Fruit fly (Drosophila melanogaster) whole organism, embryonic: ENCODE data around the gene CG34427.

Experiments
- CG8478 ChIP-seq: fragments of >200 bp; optimal IDR thresholded peaks from 2 replicates; lab custom pipeline; 2018
- Opbp ChIP-seq: fragments of 200-800 bp; sonication (Bioruptor generic); IDR thresholded peaks from 3 replicates; pipeline ENCODE4 v1.3.6; 2022; ENCODE audit warnings: missing biosample characterization, missing genetic modification characterization; ENCODE audit not compliant: partially characterized antibody
- emc ChIP-seq: fragments of 200-800 bp; sonication (Bioruptor generic); optimal IDR thresholded peaks from 2 replicates; lab custom pipeline; 2016; ENCODE audit warnings: missing biosample characterization, missing genetic modification characterization
- wor ChIP-seq: fragments of 200-800 bp; sonication (Bioruptor generic); IDR thresholded peaks from 2 replicates; pipeline ENCODE4 v1.3.6; 2022; ENCODE audit warnings: missing biosample characterization, missing genetic modification characterization

DNA sequence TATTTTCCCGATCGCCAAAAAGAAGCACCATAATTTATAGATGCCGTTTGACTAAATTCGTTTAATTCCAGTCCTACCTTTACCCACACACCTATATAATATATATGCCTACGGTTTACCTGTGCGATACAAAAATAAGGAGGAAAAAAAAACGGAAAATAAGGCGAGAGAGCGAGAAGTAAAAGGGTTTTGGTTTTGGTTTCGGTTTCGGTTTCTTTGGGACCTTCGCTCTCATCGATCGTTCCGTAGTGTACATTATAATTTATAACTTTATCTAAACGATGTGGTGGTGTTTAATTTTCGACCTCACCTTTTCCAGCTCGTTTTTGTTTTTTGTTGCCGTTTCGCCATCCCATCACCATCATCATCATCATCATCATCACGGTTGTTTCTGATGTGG is 21.0 kb downstream of the CG34427 start:
- TF ChIP-seq Opbp (no peak), emc (GFP tag; lab: Kevin White, UChicago) (no peak), CG8478 (lab: Kevin White, UChicago) (no peak), wor (GFP tag; lab: Robert Waterston, UW) (no peak)
